Worm (Caenorhabditis elegans): ENCODE measurements around the gene F23H12.10.
"Not testable (repeated sequence)": the region's sequence is repeated elsewhere in the genome, so short reads cannot be mapped to it uniquely, and the experiment has no call there.

Gene F23H12.10

ce11 chrV:12374252-12374651 lies at the start of gene F23H12.10:
Gene F23H12.10, minus strand, starts transcription at chrV:12374263.
- not testable (repeated sequence) for TF ChIP-seq nhr-2 (tag; optimal IDR thresholded peaks at IDR 0.05); hlh-1 (tag; optimal IDR thresholded peaks at IDR 0.05); ceh-83 (GFP tag; optimal IDR thresholded peaks at IDR 0.05)

- TF ChIP-seq ces-1 (GFP tag; optimal IDR thresholded peaks at IDR 0.05), result peak; percentile 74
- no peak for TF ChIP-seq mep-1 (tag; optimal IDR thresholded peaks at IDR 0.05)
- TF ChIP-seq mab-5 (tag; optimal IDR thresholded peaks at IDR 0.05), result no peak
- TF ChIP-seq ceh-39 (tag; optimal IDR thresholded peaks at IDR 0.05), result no peak
- no peak for TF ChIP-seq unc-62 (GFP tag; optimal IDR thresholded peaks at IDR 0.05)
- no peak for TF ChIP-seq ztf-11 (tag; optimal IDR thresholded peaks at IDR 0.05)
Measured at ce11 chrV:12421360-12421759, 47.3 kb upstream of the F23H12.10 start.

ce11 chrV:12420843-12421242 lies 46.8 kb upstream of the F23H12.10 start, which contains the start of gene C54D10.4:
Gene C54D10.4, minus strand, starts transcription at chrV:12420943.
- TF ChIP-seq nhr-2 (tag; optimal IDR thresholded peaks at IDR 0.05), result no peak
- TF ChIP-seq lin-13 (tag; optimal IDR thresholded peaks at IDR 0.05), result no peak
- no peak for TF ChIP-seq mab-5 (tag; optimal IDR thresholded peaks at IDR 0.05)
- TF ChIP-seq pha-4 (tag; optimal IDR thresholded peaks at IDR 0.05), result no peak
- no peak for TF ChIP-seq ham-2 (GFP tag; optimal IDR thresholded peaks at IDR 0.05)

- TF ChIP-seq ces-1 (GFP tag; optimal IDR thresholded peaks at IDR 0.05) (no peak), cnd-1 (tag; optimal IDR thresholded peaks at IDR 0.05) (no peak)
Measured at ce11 chrV:12418292-12418691, 44.2 kb upstream of the F23H12.10 start, which contains the start of gene C54D10.3. Gene C54D10.3, plus strand, starts transcription at chrV:12418592.

ce11 chrV:12417277-12417676 lies 43.2 kb upstream of the F23H12.10 start, which contains the start of gene cdr-3:
Gene cdr-3, minus strand, starts transcription at chrV:12417377.
- TF ChIP-seq ceh-83 (GFP tag; optimal IDR thresholded peaks at IDR 0.05), result no peak
- TF ChIP-seq sem-2 (GFP tag; optimal IDR thresholded peaks at IDR 0.05), result no peak
- TF ChIP-seq sptf-1 (tag; optimal IDR thresholded peaks at IDR 0.05), result no peak
- TF ChIP-seq hlh-1 (tag; optimal IDR thresholded peaks at IDR 0.05), result no peak
- TF ChIP-seq M03D4.4 (tag; optimal IDR thresholded peaks at IDR 0.05), result no peak
- TF ChIP-seq tbx-8 (GFP tag; optimal IDR thresholded peaks at IDR 0.05), result no peak
- TF ChIP-seq flh-1 (GFP tag; optimal IDR thresholded peaks at IDR 0.05), result no peak
- no peak for TF ChIP-seq snpc-4 (tag; optimal IDR thresholded peaks at IDR 0.05)
- no peak for TF ChIP-seq pha-4 (tag; optimal IDR thresholded peaks at IDR 0.05)
- no peak for TF ChIP-seq ztf-11 (tag; optimal IDR thresholded peaks at IDR 0.05)

ce11 chrV:12415656-12416055 lies 41.6 kb upstream of the F23H12.10 start, which contains the start of gene cdr-2:
Gene cdr-2, minus strand, starts transcription at chrV:12415709.
- no peak for TF ChIP-seq sem-2 (GFP tag; optimal IDR thresholded peaks at IDR 0.05)
- TF ChIP-seq nhr-2 (tag; optimal IDR thresholded peaks at IDR 0.05), result no peak
- no peak for TF ChIP-seq ham-2 (GFP tag; optimal IDR thresholded peaks at IDR 0.05)

ce11 chrV:12414362-12414761 lies 40.3 kb upstream of the F23H12.10 start:
- TF ChIP-seq mep-1 (tag; optimal IDR thresholded peaks at IDR 0.05) (no peak), nhr-237 (tag; optimal IDR thresholded peaks at IDR 0.05) (no peak), ham-2 (GFP tag; optimal IDR thresholded peaks at IDR 0.05) (no peak), hlh-1 (tag; optimal IDR thresholded peaks at IDR 0.05) (no peak), nhr-28 (tag; optimal IDR thresholded peaks at IDR 0.05) (no peak), ces-1 (GFP tag; optimal IDR thresholded peaks at IDR 0.05) (no peak), tbx-8 (GFP tag; optimal IDR thresholded peaks at IDR 0.05) (no peak), lin-13 (tag; optimal IDR thresholded peaks at IDR 0.05) (no peak), M03D4.4 (tag; optimal IDR thresholded peaks at IDR 0.05) (no peak), ceh-83 (GFP tag; optimal IDR thresholded peaks at IDR 0.05) (no peak), ceh-39 (tag; optimal IDR thresholded peaks at IDR 0.05) (no peak), mls-2 (tag; optimal IDR thresholded peaks at IDR 0.05) (no peak), elt-3 (tag; optimal IDR thresholded peaks at IDR 0.05) (no peak), unc-120 (tag; optimal IDR thresholded peaks at IDR 0.05; ENCODE audit: poor library complexity, severe bottlenecking) (no peak)

ce11 chrV:12413651-12414114 lies 39.6 kb upstream of the F23H12.10 start, which contains the start of gene cdr-6:
Gene cdr-6, minus strand, starts transcription at chrV:12413701.
- TF ChIP-seq ces-1 (GFP tag; optimal IDR thresholded peaks at IDR 0.05) (peak; percentile 22), mab-5 (tag; optimal IDR thresholded peaks at IDR 0.05) (no peak), nhr-12 (tag; optimal IDR thresholded peaks at IDR 0.05) (no peak), bed-3 (GFP tag; optimal IDR thresholded peaks at IDR 0.05) (no peak), sptf-1 (tag; optimal IDR thresholded peaks at IDR 0.05) (no peak), tbx-8 (GFP tag; optimal IDR thresholded peaks at IDR 0.05) (no peak)

All from whole organism, mixed stage, embryonic.